Fruit fly (Drosophila melanogaster) whole organism, embryonic: ENCODE results near the gene CG11629.

Source experiments
- Abd-B ChIP-seq: fragments of 200-800 bp; sonication (Bioruptor generic); optimal IDR thresholded peaks from 2 replicates; lab custom pipeline; 2018; ENCODE audit warnings: missing biosample characterization, mild to moderate bottlenecking, missing genetic modification characterization, moderate library complexity
- CG10543 ChIP-seq: fragments of 200-800 bp; sonication (Bioruptor generic); optimal IDR thresholded peaks from 3 replicates; lab custom pipeline; 2017; ENCODE audit warnings: missing biosample characterization, mild to moderate bottlenecking, missing genetic modification characterization, moderate library complexity
- CG11723 ChIP-seq: fragments of 200-800 bp; sonication (Bioruptor generic); optimal IDR thresholded peaks from 2 replicates; lab custom pipeline; 2017; ENCODE audit warnings: missing biosample characterization, mild to moderate bottlenecking, missing genetic modification characterization
- CG12219 ChIP-seq: fragments of 200-800 bp; sonication (Bioruptor generic); optimal IDR thresholded peaks from 3 replicates; lab custom pipeline; 2018; ENCODE audit warnings: missing biosample characterization, mild to moderate bottlenecking, missing genetic modification characterization
- CG12769 ChIP-seq: fragments of 200-800 bp; sonication (Bioruptor generic); optimal IDR thresholded peaks from 2 replicates; lab custom pipeline; 2019; ENCODE audit warnings: missing biosample characterization, mild to moderate bottlenecking, missing genetic modification characterization, moderate library complexity
- CG13894 ChIP-seq: fragments of 200-800 bp; sonication (Bioruptor generic); optimal IDR thresholded peaks from 3 replicates; lab custom pipeline; 2018; ENCODE audit warnings: missing biosample characterization, mild to moderate bottlenecking, missing genetic modification characterization, moderate library complexity
- CG14667 ChIP-seq: fragments of 200-800 bp; sonication (Bioruptor generic); IDR thresholded peaks from 2 replicates; pipeline ENCODE4 v1.3.6; 2022; ENCODE audit warnings: missing biosample characterization, missing genetic modification characterization
- CG15073 ChIP-seq: fragments of 200-800 bp; sonication (Bioruptor generic); optimal IDR thresholded peaks from 2 replicates; lab custom pipeline; 2016; ENCODE audit warnings: missing biosample characterization, missing genetic modification characterization
- CG15269 ChIP-seq: fragments of 200-800 bp; sonication (Bioruptor generic); optimal IDR thresholded peaks from 2 replicates; lab custom pipeline; 2018; ENCODE audit warnings: missing biosample characterization, mild to moderate bottlenecking, missing genetic modification characterization, moderate library complexity
- CG1832 ChIP-seq: fragments of 200-800 bp; sonication (Bioruptor generic); optimal IDR thresholded peaks from 2 replicates; lab custom pipeline; 2017; ENCODE audit warnings: missing biosample characterization, mild to moderate bottlenecking, missing genetic modification characterization, inconsistent platforms
- CG18476 ChIP-seq: fragments of 200-800 bp; sonication (Bioruptor generic); optimal IDR thresholded peaks from 2 replicates; lab custom pipeline; 2016; ENCODE audit warnings: missing biosample characterization, mild to moderate bottlenecking, missing genetic modification characterization
- CG2116 ChIP-seq: fragments of 200-800 bp; sonication (Bioruptor generic); optimal IDR thresholded peaks from 3 replicates; lab custom pipeline; 2018; ENCODE audit warnings: missing biosample characterization, mild to moderate bottlenecking, missing genetic modification characterization
- CG2199 ChIP-seq: fragments of 200-800 bp; sonication (Bioruptor generic); IDR thresholded peaks from 3 replicates; pipeline ENCODE4 v1.3.6; 2022; ENCODE audit warnings: missing biosample characterization, missing genetic modification characterization
- CG2202 ChIP-seq: fragments of 200-800 bp; sonication (Bioruptor generic); optimal IDR thresholded peaks from 2 replicates; lab custom pipeline; 2018; ENCODE audit warnings: missing biosample characterization, mild to moderate bottlenecking, missing genetic modification characterization
- CG4404 ChIP-seq: fragments of 200-800 bp; sonication (Bioruptor generic); IDR thresholded peaks from 2 replicates; pipeline ENCODE4 v1.3.6; 2022; ENCODE audit warnings: missing biosample characterization, missing genetic modification characterization
- CG8944 ChIP-seq: fragments of 200-800 bp; sonication (Bioruptor generic); optimal IDR thresholded peaks from 3 replicates; lab custom pipeline; 2016; ENCODE audit warnings: missing biosample characterization, missing genetic modification characterization
- CG9876 ChIP-seq: fragments of 200-800 bp; sonication (Bioruptor generic); optimal IDR thresholded peaks from 2 replicates; lab custom pipeline; 2016; ENCODE audit warnings: missing biosample characterization, missing genetic modification characterization
- Camta ChIP-seq: fragments of 200-800 bp; sonication (Bioruptor generic); optimal IDR thresholded peaks from 2 replicates; lab custom pipeline; 2016; ENCODE audit warnings: missing biosample characterization, missing genetic modification characterization
- D ChIP-seq, 2 experiments: fragments of 200-800 bp in 1 of 2; fragments of >200 bp in 1 of 2; sonication (Bioruptor generic) in 1 of 2; optimal IDR thresholded peaks; 2 replicates in 1 of 2; 3 replicates in 1 of 2; lab custom pipeline; 2017; ENCODE audit warnings: mild to moderate bottlenecking in 1 of 2, missing biosample characterization in 1 of 2, missing genetic modification characterization in 1 of 2, missing genetic modification reagents in 1 of 2
- Gsc ChIP-seq: fragments of 200-800 bp; sonication (Bioruptor generic); IDR thresholded peaks from 2 replicates; pipeline ENCODE4 v1.3.6; 2022; ENCODE audit warnings: missing biosample characterization, missing genetic modification characterization
- H15 ChIP-seq: fragments of 200-800 bp; sonication (Bioruptor generic); IDR thresholded peaks from 3 replicates; pipeline ENCODE4 v1.3.6; 2022; ENCODE audit warnings: missing biosample characterization, missing genetic modification characterization
- HmgZ ChIP-seq: fragments of 200-800 bp; sonication (Bioruptor generic); optimal IDR thresholded peaks from 2 replicates; lab custom pipeline; 2018; ENCODE audit warnings: missing biosample characterization, mild to moderate bottlenecking, missing genetic modification characterization
- Hr78 ChIP-seq, 2 experiments: fragments of 200-800 bp in 1 of 2; fragments of >200 bp in 1 of 2; sonication (Bioruptor generic) in 1 of 2; optimal IDR thresholded peaks; 2 replicates each; lab custom pipeline; 2017 to 2019; ENCODE audit warnings: missing biosample characterization in 2 of 2, missing genetic modification characterization in 2 of 2, mild to moderate bottlenecking in 1 of 2, moderate library complexity in 1 of 2
- Oaz ChIP-seq: fragments of 200-800 bp; sonication (Bioruptor generic); IDR thresholded peaks from 2 replicates; pipeline ENCODE4 v1.3.6; 2022; ENCODE audit warnings: missing biosample characterization, missing genetic modification characterization
- Pdp1 ChIP-seq, 2 experiments: fragments of 200-800 bp; sonication (Bioruptor generic); optimal IDR thresholded peaks; 3 replicates each; lab custom pipeline; 2016; ENCODE audit warnings: missing biosample characterization in 2 of 2, missing genetic modification characterization in 2 of 2, mild to moderate bottlenecking in 1 of 2, moderate library complexity in 1 of 2
- Scr ChIP-seq: fragments of 200-800 bp; sonication (Bioruptor generic); IDR thresholded peaks from 2 replicates; pipeline ENCODE4 v1.3.6; 2022; ENCODE audit warnings: missing biosample characterization, missing genetic modification characterization; ENCODE audit not compliant: partially characterized antibody
- chif ChIP-seq, 2 experiments: fragments of 200-800 bp; sonication (Bioruptor generic); optimal IDR thresholded peaks; 3 replicates each; lab custom pipeline; 2016; ENCODE audit warnings: missing biosample characterization in 2 of 2, missing genetic modification characterization in 2 of 2
- chinmo ChIP-seq: fragments of 200-800 bp; sonication (Bioruptor generic); IDR thresholded peaks from 4 replicates; pipeline ENCODE4 v1.3.6; 2022; ENCODE audit warnings: missing biosample characterization, missing genetic modification characterization; ENCODE audit not compliant: partially characterized antibody
- crol ChIP-seq: fragments of 200-800 bp; sonication (Bioruptor generic); IDR thresholded peaks from 2 replicates; pipeline ENCODE4 v1.3.6; 2022; ENCODE audit warnings: missing biosample characterization, missing genetic modification characterization
- emc ChIP-seq: fragments of 200-800 bp; sonication (Bioruptor generic); optimal IDR thresholded peaks from 2 replicates; lab custom pipeline; 2016; ENCODE audit warnings: missing biosample characterization, missing genetic modification characterization
- en ChIP-seq: fragments of 200-800 bp; sonication (Bioruptor generic); optimal IDR thresholded peaks from 2 replicates; lab custom pipeline; 2016; ENCODE audit warnings: missing biosample characterization, missing genetic modification characterization
- fd102C ChIP-seq: fragments of 200-800 bp; sonication (Bioruptor generic); optimal IDR thresholded peaks from 2 replicates; lab custom pipeline; 2018; ENCODE audit warnings: missing biosample characterization, mild to moderate bottlenecking, missing genetic modification characterization, moderate library complexity
- fru ChIP-seq: fragments of >200 bp; optimal IDR thresholded peaks from 2 replicates; lab custom pipeline; 2017
- grn ChIP-seq: fragments of 200-800 bp; sonication (Bioruptor generic); optimal IDR thresholded peaks from 3 replicates; lab custom pipeline; 2017; ENCODE audit warnings: missing biosample characterization, missing genetic modification characterization
- hth ChIP-seq: fragments of >200 bp; optimal IDR thresholded peaks from 2 replicates; lab custom pipeline; 2017; ENCODE audit warnings: inconsistent platforms
- lmd ChIP-seq: fragments of 200-800 bp; sonication (Bioruptor generic); IDR thresholded peaks from 2 replicates; pipeline ENCODE4 v1.3.6; 2022; ENCODE audit warnings: missing biosample characterization, missing genetic modification characterization
- oc ChIP-seq: fragments of 200-800 bp; sonication (Bioruptor generic); optimal IDR thresholded peaks from 2 replicates; lab custom pipeline; 2018; ENCODE audit warnings: missing biosample characterization, mild to moderate bottlenecking, missing genetic modification characterization, moderate library complexity
- psq ChIP-seq: fragments of 200-800 bp; sonication (Bioruptor generic); optimal IDR thresholded peaks from 2 replicates; lab custom pipeline; 2017; ENCODE audit warnings: missing biosample characterization, missing genetic modification characterization
- pum ChIP-seq: fragments of 200-800 bp; sonication (Bioruptor generic); optimal IDR thresholded peaks from 2 replicates; lab custom pipeline; 2016; ENCODE audit warnings: missing biosample characterization, missing genetic modification characterization
- sens ChIP-seq: fragments of 200-800 bp; sonication (Bioruptor generic); peaks from one replicate; lab custom pipeline; 2016; ENCODE audit warnings: missing biosample characterization, missing genetic modification characterization
- shn ChIP-seq: fragments of 200-800 bp; sonication (Bioruptor generic); optimal IDR thresholded peaks from 3 replicates; lab custom pipeline; 2016; ENCODE audit warnings: missing biosample characterization, missing genetic modification characterization
- sna ChIP-seq: fragments of 200-800 bp; sonication (Bioruptor generic); IDR thresholded peaks from 2 replicates; pipeline ENCODE4 v1.3.6; 2022; ENCODE audit warnings: missing biosample characterization, missing genetic modification characterization; ENCODE audit not compliant: partially characterized antibody
- tup ChIP-seq: fragments of 200-800 bp; sonication (Bioruptor generic); optimal IDR thresholded peaks from 2 replicates; lab custom pipeline; 2016; ENCODE audit warnings: missing biosample characterization, mild to moderate bottlenecking, missing genetic modification characterization, moderate library complexity
- unpg ChIP-seq: fragments of 200-800 bp; sonication (Bioruptor generic); optimal IDR thresholded peaks from 3 replicates; lab custom pipeline; 2018; ENCODE audit warnings: missing biosample characterization, mild to moderate bottlenecking, missing genetic modification characterization, moderate library complexity
- vnd ChIP-seq: fragments of 200-800 bp; sonication (Bioruptor generic); IDR thresholded peaks from 3 replicates; pipeline ENCODE4 v1.3.6; 2022; ENCODE audit warnings: missing biosample characterization, missing genetic modification characterization; ENCODE audit not compliant: partially characterized antibody
- vvl ChIP-seq: fragments of 200-800 bp; sonication (Bioruptor generic); IDR thresholded peaks from 2 replicates; pipeline ENCODE4 v1.3.6; 2022; ENCODE audit warnings: missing biosample characterization, missing genetic modification characterization

Gene CG11629

dm6 chr2L:21867040-21867981 lies 30.8 kb downstream of the CG11629 start (continued):
- TF ChIP-seq lmd (GFP tag; lab: Robert Waterston, UW) (peak; percentile 95), pum (GFP tag; lab: Kevin White, UChicago) (peak; percentile 92), Camta (peak; percentile 93)

dm6 chr2L:21866362-21866761 lies 31.7 kb downstream of the CG11629 start:
- TF ChIP-seq oc (tag; lab: Kevin White, UChicago) = peak; percentile 33
- no peak for TF ChIP-seq D (optimal IDR thresholded peaks at IDR 0.05; lab: Kevin White, UChicago)
- TF ChIP-seq D (GFP tag; optimal IDR thresholded peaks at IDR 0.05; lab: Kevin White, UChicago) = no peak
- no peak for TF ChIP-seq CG11723 (GFP tag; lab: Kevin White, UChicago)
- peak; percentile 79 for TF ChIP-seq CG1832 (GFP tag; lab: Kevin White, UChicago)
- no peak for TF ChIP-seq psq (GFP tag; lab: Kevin White, UChicago)
- no peak for TF ChIP-seq CG2116
- TF ChIP-seq CG10543 (GFP tag; lab: Kevin White, UChicago) = no peak
- no peak for TF ChIP-seq CG15073 (GFP tag; lab: Kevin White, UChicago)
- TF ChIP-seq Oaz = no peak
- peak; percentile 90 for TF ChIP-seq hth (lab: Kevin White, UChicago)
- TF ChIP-seq HmgZ (tag; lab: Kevin White, UChicago) = no peak
- peak; percentile 39 for TF ChIP-seq CG13894 (tag; lab: Kevin White, UChicago)
- TF ChIP-seq H15 (GFP tag; lab: Robert Waterston, UW) = no peak
- TF ChIP-seq chif (GFP tag; optimal IDR thresholded peaks at IDR 0.05; lab: Kevin White, UChicago) = no peak
- TF ChIP-seq Scr (GFP tag; lab: Robert Waterston, UW) = no peak
- TF ChIP-seq CG15269 = peak; percentile 12
- 0 out of 4 replicates have a peak, but pooled peaks have one; percentile 29 for TF ChIP-seq chinmo (GFP tag; lab: Robert Waterston, UW)
- TF ChIP-seq shn (GFP tag; lab: Kevin White, UChicago) = no peak
- TF ChIP-seq CG9876 = no peak
- TF ChIP-seq en (GFP tag; lab: Kevin White, UChicago) = no peak
- TF ChIP-seq vvl (GFP tag; lab: Robert Waterston, UW) = no peak
- TF ChIP-seq CG12219 (GFP tag; lab: Kevin White, UChicago) = no peak
- no peak for TF ChIP-seq Abd-B (GFP tag; lab: Kevin White, UChicago)
- no peak for TF ChIP-seq sna
- no peak for TF ChIP-seq tup
- peak; percentile 71; the same call in 2 of the 3 replicates for TF ChIP-seq CG2199
- no peak for TF ChIP-seq Hr78 (GFP tag; optimal IDR thresholded peaks at IDR 0.05; lab: Kevin White, UChicago)
- peak; percentile 89 for TF ChIP-seq grn (GFP tag; lab: Kevin White, UChicago)
- TF ChIP-seq fru (lab: Kevin White, UChicago) = no peak
- no peak for TF ChIP-seq crol (GFP tag; lab: Robert Waterston, UW)
- no peak for TF ChIP-seq CG4404
- peak; percentile 31 for TF ChIP-seq CG12769
- TF ChIP-seq CG18476 (GFP tag; lab: Kevin White, UChicago) = no peak
- TF ChIP-seq CG2202 (tag; lab: Kevin White, UChicago) = no peak
- no peak for TF ChIP-seq unpg (GFP tag; lab: Kevin White, UChicago)
- TF ChIP-seq vnd (GFP tag; lab: Robert Waterston, UW) = no peak
- no peak for TF ChIP-seq fd102C (GFP tag; lab: Kevin White, UChicago)
- no peak for TF ChIP-seq CG8944
- TF ChIP-seq emc (GFP tag; lab: Kevin White, UChicago) = no peak
- peak; percentile 59 for TF ChIP-seq sens (GFP tag; lab: Kevin White, UChicago)
- TF ChIP-seq Pdp1 (GFP tag; optimal IDR thresholded peaks at IDR 0.05; lab: Kevin White, UChicago) = no peak
- TF ChIP-seq CG14667 (GFP tag; lab: Robert Waterston, UW) = no peak
- no peak for TF ChIP-seq Gsc
